Worm (Caenorhabditis elegans) whole organism, mixed stage, embryonic: ENCODE measurements around the gene pbo-6.

Experiments used
- mep-1 ChIP-seq: fragments of 150-350 bp; optimal IDR thresholded peaks from 2 replicates; lab custom pipeline; 2017; ENCODE audit warnings: missing biosample characterization, missing genetic modification reagents, missing genetic modification characterization, inconsistent platforms
- nhr-12 ChIP-seq: fragments of 150-350 bp; optimal IDR thresholded peaks from 2 replicates; lab custom pipeline; 2014; ENCODE audit warnings: missing biosample characterization, missing genetic modification characterization
- nhr-237 ChIP-seq: fragments of 150-350 bp; optimal IDR thresholded peaks from 2 replicates; lab custom pipeline; 2014; ENCODE audit warnings: missing biosample characterization, missing genetic modification characterization
- pha-4 ChIP-seq: fragments of 150-350 bp; optimal IDR thresholded peaks from 2 replicates; lab custom pipeline; 2018; ENCODE audit warnings: missing biosample characterization, missing genetic modification reagents, missing genetic modification characterization
- unc-62 ChIP-seq: fragments of 150-350 bp; optimal IDR thresholded peaks from 2 replicates; lab custom pipeline; 2014; ENCODE audit warnings: missing biosample characterization, missing genetic modification reagents, missing genetic modification characterization

- no peak for TF ChIP-seq pha-4 (tag; lab: Kevin White, UChicago)
- no peak for TF ChIP-seq nhr-237 (tag; lab: Kevin White, UChicago)
- no peak for TF ChIP-seq nhr-12 (tag; lab: Kevin White, UChicago)
- TF ChIP-seq mep-1 (tag; lab: Kevin White, UChicago) = no peak
- no peak for TF ChIP-seq unc-62 (GFP tag; lab: Kevin White, UChicago)
Measured at ce11 chrX:17472917-17473316, 44.1 kb downstream of the pbo-6 start.
